ENCODE assay signal across 1 fruit fly cellular context in genomic region chrX:10086095-10086888, dm6.
TF ChIP-seq lines count a peak whose summit lies in the region.

Gene Naxe, minus strand, starts transcription at chrX:10086171.
Gene RhoU, plus strand, starts transcription at chrX:10086527.

TF ChIP-seq in whole organism, embryonic, 481 proteins besides CTCF, POLR2A, EP300 and RAD21 (continued from another document):
- TF ChIP-seq pum (GFP tag; optimal IDR thresholded peaks at IDR 0.05; lab: Kevin White, UChicago) (no peak), Drgx (GFP tag; IDR thresholded peaks at IDR 0.05; lab: Robert Waterston, UW) (peak; percentile 23; the same call in 1 of the 2 replicates), E2f2 (GFP tag; IDR thresholded peaks at IDR 0.05; lab: Robert Waterston, UW) (peak; percentile 31; the same call in 1 of the 2 replicates), onecut (GFP tag; IDR thresholded peaks at IDR 0.05; lab: Robert Waterston, UW) (0 out of 2 replicates have a peak, but pooled peaks have one; percentile 29), HLH54F (GFP tag; optimal IDR thresholded peaks at IDR 0.05; lab: Kevin White, UChicago) (peak; percentile 29), trem (tag; optimal IDR thresholded peaks at IDR 0.05; lab: Kevin White, UChicago) (peak; percentile 60), bsh (GFP tag; optimal IDR thresholded peaks at IDR 0.05; lab: Kevin White, UChicago) (peak in 1 of 2 experiments; percentile 15), lola (GFP tag; optimal IDR thresholded peaks at IDR 0.05; lab: Kevin White, UChicago) (peak in 1 of 3 experiments; percentile 30), sens (GFP tag; lab: Kevin White, UChicago) (peak; percentile 80), Mad (GFP tag; optimal IDR thresholded peaks at IDR 0.05; lab: Kevin White, UChicago) (no peak), CG18764 (GFP tag; optimal IDR thresholded peaks at IDR 0.05; lab: Kevin White, UChicago) (no peak), Rfx (GFP tag; IDR thresholded peaks at IDR 0.05; lab: Robert Waterston, UW) (peak; percentile 68), CG6272 (GFP tag; IDR thresholded peaks at IDR 0.05; lab: Robert Waterston, UW) (peak; percentile 10; the same call in 1 of the 2 replicates), CG9727 (GFP tag; optimal IDR thresholded peaks at IDR 0.05; lab: Kevin White, UChicago) (peak; percentile 33), CG8924 (tag; optimal IDR thresholded peaks at IDR 0.05; lab: Kevin White, UChicago) (peak; percentile 22), Hr78 (GFP tag; optimal IDR thresholded peaks at IDR 0.05; lab: Kevin White, UChicago) (peak in 1 of 2 experiments; percentile 25), Sry-δ (GFP tag; optimal IDR thresholded peaks at IDR 0.05; lab: Kevin White, UChicago) (peak; percentile 48), CG15479 (GFP tag; optimal IDR thresholded peaks at IDR 0.05; lab: Kevin White, UChicago) (peak; percentile 87), CG8765 (GFP tag; IDR thresholded peaks at IDR 0.05; lab: Robert Waterston, UW) (0 out of 2 replicates have a peak, but pooled peaks have one; percentile 7), peb (GFP tag; IDR thresholded peaks at IDR 0.05; lab: Robert Waterston, UW) (no peak), gfzf (GFP tag; optimal IDR thresholded peaks at IDR 0.05; lab: Kevin White, UChicago) (peak; percentile 94), crp (GFP tag; optimal IDR thresholded peaks at IDR 0.05; lab: Kevin White, UChicago) (peak; percentile 73 to 94), CG14860 (GFP tag; IDR thresholded peaks at IDR 0.05; lab: Robert Waterston, UW; ENCODE audit: partially characterized antibody) (no peak), nau (GFP tag; optimal IDR thresholded peaks at IDR 0.05; lab: Kevin White, UChicago) (no peak), CG4328 (GFP tag; optimal IDR thresholded peaks at IDR 0.05; lab: Kevin White, UChicago) (no peak), Awh (GFP tag; IDR thresholded peaks at IDR 0.05; lab: Robert Waterston, UW) (no peak), grn (GFP tag; optimal IDR thresholded peaks at IDR 0.05; lab: Kevin White, UChicago) (peak; percentile 93), CG4404 (GFP tag; IDR thresholded peaks at IDR 0.05; lab: Robert Waterston, UW) (peak; percentile 57; the same call in 1 of the 2 replicates), kah (GFP tag; optimal IDR thresholded peaks at IDR 0.05; lab: Kevin White, UChicago) (peak; percentile 52), Trl (optimal IDR thresholded peaks at IDR 0.05; lab: Kevin White, UChicago) (no peak), Trl (GFP tag; optimal IDR thresholded peaks at IDR 0.05; lab: Kevin White, UChicago) (peak; percentile 5), Ets97D (GFP tag; optimal IDR thresholded peaks at IDR 0.05; lab: Kevin White, UChicago) (peak; percentile 51), amos (GFP tag; IDR thresholded peaks at IDR 0.05; lab: Robert Waterston, UW; ENCODE audit: partially characterized antibody) (peak; percentile 46; the same call in 1 of the 2 replicates), CG13287 (GFP tag; IDR thresholded peaks at IDR 0.05; lab: Robert Waterston, UW; ENCODE audit: partially characterized antibody) (peak; percentile 34; the same call in 1 of the 2 replicates), hkb (optimal IDR thresholded peaks at IDR 0.05; lab: Kevin White, UChicago) (peak; percentile 90), hkb (GFP tag; IDR thresholded peaks at IDR 0.05; lab: Robert Waterston, UW) (peak; percentile 17; the same call in 1 of the 2 replicates), dmrt11E (tag; optimal IDR thresholded peaks at IDR 0.05; lab: Kevin White, UChicago) (peak; percentile 13), Abd-B (GFP tag; optimal IDR thresholded peaks at IDR 0.05; lab: Kevin White, UChicago) (peak; percentile 37), Xrp1 (GFP tag; IDR thresholded peaks at IDR 0.05; lab: Robert Waterston, UW) (peak; percentile 27; the same call in 1 of the 2 replicates), kay (GFP tag; optimal IDR thresholded peaks at IDR 0.05; lab: Kevin White, UChicago) (no peak), lilli (GFP tag; optimal IDR thresholded peaks at IDR 0.05; lab: Kevin White, UChicago) (peak; percentile 58), ase (GFP tag; IDR thresholded peaks at IDR 0.05; lab: Robert Waterston, UW) (0 out of 3 replicates have a peak, but pooled peaks have one; percentile 17), cato (GFP tag; optimal IDR thresholded peaks at IDR 0.05; lab: Kevin White, UChicago; ENCODE audit: borderline replicate concordance) (no peak), E2f1 (GFP tag; IDR thresholded peaks at IDR 0.05; lab: Robert Waterston, UW) (peak; percentile 50), chn (GFP tag; optimal IDR thresholded peaks at IDR 0.05; lab: Kevin White, UChicago) (peak; percentile 46), Myb (GFP tag; optimal IDR thresholded peaks at IDR 0.05; lab: Kevin White, UChicago) (peak; percentile 33), esg (GFP tag; conservative IDR thresholded peaks at IDR 0.05; lab: Robert Waterston, UW) (0 out of 2 replicates have a peak, but pooled peaks have one; percentile 18), CG7928 (GFP tag; optimal IDR thresholded peaks at IDR 0.05; lab: Kevin White, UChicago) (peak; percentile 9), Sry-β (GFP tag; optimal IDR thresholded peaks at IDR 0.05; lab: Kevin White, UChicago) (peak; percentile 92), al (GFP tag; IDR thresholded peaks at IDR 0.05; lab: Robert Waterston, UW) (peak; percentile 39), exex (tag; optimal IDR thresholded peaks at IDR 0.05; lab: Kevin White, UChicago) (no peak), Jarid2 (GFP tag; optimal IDR thresholded peaks at IDR 0.05; lab: Kevin White, UChicago) (peak; percentile 96), pnt (GFP tag; optimal IDR thresholded peaks at IDR 0.05; lab: Kevin White, UChicago) (peak; percentile 34), CkIIα-i1 (GFP tag; IDR thresholded peaks at IDR 0.05; lab: Robert Waterston, UW) (no peak), Atf-2 (GFP tag; optimal IDR thresholded peaks at IDR 0.05; lab: Kevin White, UChicago) (no peak), CG12659 (GFP tag; optimal IDR thresholded peaks at IDR 0.05; lab: Kevin White, UChicago) (peak; percentile 68), CG34376 (GFP tag; optimal IDR thresholded peaks at IDR 0.05; lab: Kevin White, UChicago) (no peak), CG16813 (GFP tag; IDR thresholded peaks at IDR 0.05; lab: Robert Waterston, UW; ENCODE audit: partially characterized antibody) (0 out of 3 replicates have a peak, but pooled peaks have one; percentile 32), Xbp1 (GFP tag; optimal IDR thresholded peaks at IDR 0.05; lab: Kevin White, UChicago) (peak; percentile 36), Dp (GFP tag; optimal IDR thresholded peaks at IDR 0.05; lab: Kevin White, UChicago) (peak; percentile 19), nom (GFP tag; optimal IDR thresholded peaks at IDR 0.05; lab: Kevin White, UChicago) (peak; percentile 31), mam (GFP tag; optimal IDR thresholded peaks at IDR 0.05; lab: Kevin White, UChicago) (peak; percentile 58), p53 (GFP tag; optimal IDR thresholded peaks at IDR 0.05; lab: Kevin White, UChicago) (peak; percentile 98), CG11560 (tag; IDR thresholded peaks at IDR 0.05; lab: Robert Waterston, UW) (peak; percentile 49; the same call in 1 of the 3 replicates), CG4617 (GFP tag; optimal IDR thresholded peaks at IDR 0.05; lab: Kevin White, UChicago; ENCODE audit: borderline replicate concordance) (peak; percentile 21), slbo (GFP tag; IDR thresholded peaks at IDR 0.05; lab: Robert Waterston, UW) (peak; percentile 62), klu (GFP tag; IDR thresholded peaks at IDR 0.05; lab: Robert Waterston, UW) (0 out of 2 replicates have a peak, but pooled peaks have one; percentile 15), ssp (GFP tag; IDR thresholded peaks at IDR 0.05; lab: Robert Waterston, UW) (peak; percentile 54), pzg (GFP tag; optimal IDR thresholded peaks at IDR 0.05; lab: Kevin White, UChicago) (peak; percentile 87), CG33213 (GFP tag; optimal IDR thresholded peaks at IDR 0.05; lab: Kevin White, UChicago) (peak; percentile 73), CG31224 (GFP tag; IDR thresholded peaks at IDR 0.05; lab: Robert Waterston, UW) (peak; percentile 30; the same call in 1 of the 2 replicates), Dip3 (GFP tag; optimal IDR thresholded peaks at IDR 0.05; lab: Kevin White, UChicago) (peak; percentile 51), chinmo (GFP tag; IDR thresholded peaks at IDR 0.05; lab: Robert Waterston, UW; ENCODE audit: partially characterized antibody) (0 out of 4 replicates have a peak, but pooled peaks have one; percentile 42), sisA (GFP tag; IDR thresholded peaks at IDR 0.05; lab: Robert Waterston, UW) (peak; percentile 48), CG2712 (tag; optimal IDR thresholded peaks at IDR 0.05; lab: Kevin White, UChicago) (peak; percentile 37), phol (tag; optimal IDR thresholded peaks at IDR 0.05; lab: Kevin White, UChicago) (peak; percentile 64), pho (GFP tag; optimal IDR thresholded peaks at IDR 0.05; lab: Kevin White, UChicago) (peak; percentile 33), CG6254 (GFP tag; optimal IDR thresholded peaks at IDR 0.05; lab: Kevin White, UChicago) (peak; percentile 12), pb (GFP tag; optimal IDR thresholded peaks at IDR 0.05; lab: Kevin White, UChicago) (no peak), Aef1 (GFP tag; IDR thresholded peaks at IDR 0.05; lab: Robert Waterston, UW) (peak; percentile 36; the same call in 1 of the 3 replicates), CG15011 (GFP tag; optimal IDR thresholded peaks at IDR 0.05; lab: Kevin White, UChicago) (no peak), CG14710 (tag; optimal IDR thresholded peaks at IDR 0.05; lab: Kevin White, UChicago) (peak; percentile 68), CoRest (tag; optimal IDR thresholded peaks at IDR 0.05; lab: Kevin White, UChicago) (peak; percentile 56), CG30403 (GFP tag; optimal IDR thresholded peaks at IDR 0.05; lab: Kevin White, UChicago) (peak; percentile 54), da (GFP tag; optimal IDR thresholded peaks at IDR 0.05; lab: Kevin White, UChicago) (no peak), HLH4C (GFP tag; IDR thresholded peaks at IDR 0.05; lab: Robert Waterston, UW; ENCODE audit: partially characterized antibody) (0 out of 3 replicates have a peak, but pooled peaks have one; percentile 22), CG12104 (GFP tag; optimal IDR thresholded peaks at IDR 0.05; lab: Kevin White, UChicago) (peak; percentile 12), CG12155 (GFP tag; optimal IDR thresholded peaks at IDR 0.05; lab: Kevin White, UChicago) (peak; percentile 20), run (tag; optimal IDR thresholded peaks at IDR 0.05; lab: Kevin White, UChicago) (no peak), Poxn (GFP tag; IDR thresholded peaks at IDR 0.05; lab: Robert Waterston, UW) (no peak), ind (GFP tag; optimal IDR thresholded peaks at IDR 0.05; lab: Kevin White, UChicago) (peak; percentile 10), CG12942 (GFP tag; optimal IDR thresholded peaks at IDR 0.05; lab: Kevin White, UChicago) (peak; percentile 27), jigr1 (GFP tag; IDR thresholded peaks at IDR 0.05; lab: Robert Waterston, UW) (peak; percentile 71; the same call in 1 of the 3 replicates), CG6175 (GFP tag; IDR thresholded peaks at IDR 0.05; lab: Robert Waterston, UW) (no peak), Fer1 (GFP tag; optimal IDR thresholded peaks at IDR 0.05; lab: Kevin White, UChicago) (no peak), pan (optimal IDR thresholded peaks at IDR 0.05; lab: Kevin White, UChicago) (no peak), pan (GFP tag; optimal IDR thresholded peaks at IDR 0.05 in 1 of 2, IDR thresholded peaks at IDR 0.05 in 1 of 2) (peak in 1 of 2 experiments; percentile 55), lmd (GFP tag; IDR thresholded peaks at IDR 0.05; lab: Robert Waterston, UW) (peak; percentile 53), eve (GFP tag; optimal IDR thresholded peaks at IDR 0.05; lab: Kevin White, UChicago) (no peak), zfh2 (GFP tag; optimal IDR thresholded peaks at IDR 0.05; lab: Kevin White, UChicago) (peak; percentile 47), CG9932 (GFP tag; IDR thresholded peaks at IDR 0.05; lab: Robert Waterston, UW) (peak; percentile 65), CG17385 (GFP tag; optimal IDR thresholded peaks at IDR 0.05; lab: Kevin White, UChicago) (peak; percentile 18), CG9437 (GFP tag; optimal IDR thresholded peaks at IDR 0.05; lab: Kevin White, UChicago) (peak; percentile 29), lab (GFP tag; optimal IDR thresholded peaks at IDR 0.05; lab: Kevin White, UChicago) (no peak), ci (GFP tag; IDR thresholded peaks at IDR 0.05; lab: Robert Waterston, UW) (0 out of 3 replicates have a peak, but pooled peaks have one; percentile 33), CG6689 (GFP tag; IDR thresholded peaks at IDR 0.05; lab: Robert Waterston, UW) (peak; percentile 37; the same call in 1 of the 2 replicates), ewg (GFP tag; optimal IDR thresholded peaks at IDR 0.05; lab: Kevin White, UChicago) (peak; percentile 56), bab2 (GFP tag; optimal IDR thresholded peaks at IDR 0.05; lab: Kevin White, UChicago) (peak; percentile 8), row (GFP tag; IDR thresholded peaks at IDR 0.05; lab: Robert Waterston, UW) (peak; percentile 79), ERR (GFP tag; optimal IDR thresholded peaks at IDR 0.05; lab: Kevin White, UChicago) (no peak), Chrac-16 (GFP tag; optimal IDR thresholded peaks at IDR 0.05; lab: Kevin White, UChicago) (peak; percentile 1), oc (tag; optimal IDR thresholded peaks at IDR 0.05; lab: Kevin White, UChicago) (no peak), Deaf1 (tag; optimal IDR thresholded peaks at IDR 0.05; lab: Kevin White, UChicago) (peak; percentile 72), chif (GFP tag; optimal IDR thresholded peaks at IDR 0.05; lab: Kevin White, UChicago) (peak in 1 of 2 experiments; percentile 30), CG2202 (tag; optimal IDR thresholded peaks at IDR 0.05; lab: Kevin White, UChicago) (no peak), Bgb (GFP tag; IDR thresholded peaks at IDR 0.05; lab: Robert Waterston, UW; ENCODE audit: partially characterized antibody) (peak; percentile 59), Dek (tag; optimal IDR thresholded peaks at IDR 0.05; lab: Kevin White, UChicago) (peak; percentile 41), Mrtf (GFP tag; IDR thresholded peaks at IDR 0.05; lab: Robert Waterston, UW) (peak; percentile 41; the same call in 1 of the 3 replicates), CG9817 (tag; optimal IDR thresholded peaks at IDR 0.05; lab: Kevin White, UChicago) (peak; percentile 2), vvl (GFP tag; IDR thresholded peaks at IDR 0.05; lab: Robert Waterston, UW) (peak; percentile 33; the same call in 1 of the 2 replicates), nmo (GFP tag; optimal IDR thresholded peaks at IDR 0.05; lab: Kevin White, UChicago) (peak; percentile 67), Adf1 (GFP tag; IDR thresholded peaks at IDR 0.05; lab: Robert Waterston, UW) (peak; percentile 73), wdn (GFP tag; IDR thresholded peaks at IDR 0.05; lab: Robert Waterston, UW) (peak; percentile 8; the same call in 1 of the 2 replicates), MBD-R2 (GFP tag; IDR thresholded peaks at IDR 0.05; lab: Robert Waterston, UW) (peak; percentile 60)
